Fruit fly (Drosophila melanogaster) whole organism, embryonic: Measurements from ENCODE around the gene CG10343.

Experiments
- CkIIα-i1 ChIP-seq: fragments of 200-800 bp; sonication (Bioruptor generic); IDR thresholded peaks from 2 replicates; pipeline ENCODE4 v1.3.6; 2022; ENCODE audit warnings: missing biosample characterization, missing genetic modification characterization
- ERR ChIP-seq: fragments of 200-800 bp; sonication (Bioruptor generic); optimal IDR thresholded peaks from 2 replicates; lab custom pipeline; 2016; ENCODE audit warnings: missing biosample characterization, missing genetic modification characterization
- dan ChIP-seq: fragments of 200-800 bp; sonication (Bioruptor generic); IDR thresholded peaks from 2 replicates; pipeline ENCODE4 v1.3.6; 2022; ENCODE audit warnings: missing biosample characterization, missing genetic modification characterization

- no peak for TF ChIP-seq ERR (GFP tag; lab: Kevin White, UChicago)
- no peak for TF ChIP-seq CkIIα-i1 (GFP tag; lab: Robert Waterston, UW)
- TF ChIP-seq dan (GFP tag; lab: Robert Waterston, UW), result no peak
Observed at dm6 chr2L:18681903-18682302, 21.4 kb upstream of the CG10343 start, which contains the start of gene tos.
